Worm (Caenorhabditis elegans): Measurements from ENCODE around the gene col-166.

ce11 chrX:6240640-6241033 lies 39.2 kb upstream of the col-166 start, which contains the start of gene got-2.2:
- no peak for TF ChIP-seq W03F9.2 (tag; optimal IDR thresholded peaks at IDR 0.05)
- no peak for TF ChIP-seq him-1 (tag; optimal IDR thresholded peaks at IDR 0.05)
- no peak for TF ChIP-seq dao-5 (tag; optimal IDR thresholded peaks at IDR 0.05)

All from whole organism, L4/young adult.